Worm (Caenorhabditis elegans): ENCODE results near the gene Y54G2A.49.

ce11 chrIV:2888496-2889101 lies 35.5 kb upstream of the Y54G2A.49 start:
- TF ChIP-seq ceh-43 (GFP tag; optimal IDR thresholded peaks at IDR 0.05) (no peak), ztf-11 (tag; optimal IDR thresholded peaks at IDR 0.05) (no peak), hlh-1 (tag; optimal IDR thresholded peaks at IDR 0.05) (no peak), mab-5 (tag; optimal IDR thresholded peaks at IDR 0.05) (no peak), lsy-2 (tag; optimal IDR thresholded peaks at IDR 0.05) (no peak), nhr-237 (tag; optimal IDR thresholded peaks at IDR 0.05) (no peak), unc-62 (GFP tag; optimal IDR thresholded peaks at IDR 0.05) (no peak), flh-1 (GFP tag; optimal IDR thresholded peaks at IDR 0.05) (no peak)
